Worm (Caenorhabditis elegans): ENCODE measurements around the gene ZK813.7.

DNA sequence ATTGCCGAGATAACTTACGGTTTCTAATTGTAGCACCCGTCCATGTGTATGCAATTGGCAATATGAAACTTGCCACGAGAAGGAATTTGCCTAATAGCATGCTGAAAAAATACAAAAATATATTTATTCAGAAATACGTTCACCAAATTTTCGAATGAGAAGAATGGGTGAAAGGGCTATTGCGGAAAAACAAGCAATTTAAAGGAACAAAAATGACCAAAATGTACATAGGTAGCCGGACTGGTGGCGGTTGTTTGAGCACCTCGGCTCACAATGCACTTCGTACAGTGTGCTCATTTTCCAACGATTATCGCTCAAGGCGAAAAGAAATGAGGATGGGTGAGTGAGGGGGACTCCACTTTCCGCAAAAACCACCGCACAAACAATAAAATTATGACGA is 44.7 kb upstream of the ZK813.7 start, which contains the start of gene cht-1:
- TF ChIP-seq flt-1 (GFP tag; IDR thresholded peaks at IDR 0.05), result no peak
- TF ChIP-seq med-1 (GFP tag; optimal IDR thresholded peaks at IDR 0.05; ENCODE audit: insufficient read depth), result no peak
- no peak for TF ChIP-seq ztf-23 (GFP tag; IDR thresholded peaks at IDR 0.05)
- TF ChIP-seq klf-2 (GFP tag; conservative IDR thresholded peaks at IDR 0.05), result no peak
- no peak for TF ChIP-seq cog-1 (tag; optimal IDR thresholded peaks at IDR 0.05)

Measured in whole organism, midembryonic.